Worm (Caenorhabditis elegans) whole organism, young adult: ENCODE measurements around the gene Y43H11AL.1.

ENCODE experiments used
- C06A6.2 ChIP-seq: fragments of 200-800 bp; sonication (Bioruptor generic); conservative IDR thresholded peaks from 2 replicates; pipeline ENCODE4 v1.3.6; 2022; ENCODE audit warnings: missing genetic modification characterization, missing compliant biosample characterization
- F23B12.7 ChIP-seq: sonication (generic microtip); optimal IDR thresholded peaks from 2 replicates; lab custom pipeline; 2017; ENCODE audit warnings: missing genetic modification characterization, mild to moderate bottlenecking, missing compliant biosample characterization, antibody characterized with exemption, moderate library complexity; ENCODE audit not compliant: insufficient read depth
- F57A8.1 ChIP-seq: fragments of 200-800 bp; sonication (Bioruptor generic); optimal IDR thresholded peaks from 2 replicates; lab custom pipeline; 2018; ENCODE audit warnings: mild to moderate bottlenecking, missing genetic modification characterization, moderate library complexity, missing compliant biosample characterization
- Y56A3A.18 ChIP-seq: fragments of 200-800 bp; sonication (Bioruptor generic); IDR thresholded peaks from 2 replicates; pipeline ENCODE4 v1.3.6; 2022; ENCODE audit warnings: missing genetic modification reagents, missing genetic modification characterization, missing compliant biosample characterization
- akir-1 ChIP-seq: fragments of 200-800 bp; sonication (Bioruptor generic); optimal IDR thresholded peaks from 2 replicates; lab custom pipeline; 2018; ENCODE audit warnings: mild to moderate bottlenecking, missing genetic modification characterization, moderate library complexity, missing compliant biosample characterization
- aptf-2 ChIP-seq: fragments of 200-800 bp; sonication (Bioruptor generic); conservative IDR thresholded peaks from 2 replicates; pipeline ENCODE4 v1.3.6; 2022; ENCODE audit warnings: missing genetic modification reagents, missing genetic modification characterization, missing compliant biosample characterization
- athp-1 ChIP-seq: sonication (generic microtip); optimal IDR thresholded peaks from 2 replicates; lab custom pipeline; 2017; ENCODE audit warnings: mild to moderate bottlenecking, missing genetic modification characterization, missing compliant biosample characterization
- attf-3 ChIP-seq: fragments of 200-800 bp; sonication (Bioruptor generic); conservative IDR thresholded peaks from 2 replicates; pipeline ENCODE4 v1.3.6; 2022; ENCODE audit warnings: missing genetic modification reagents, missing genetic modification characterization, missing compliant biosample characterization
- attf-5 ChIP-seq: fragments of 200-800 bp; sonication (Bioruptor generic); optimal IDR thresholded peaks from 2 replicates; lab custom pipeline; 2018; ENCODE audit warnings: mild to moderate bottlenecking, missing genetic modification characterization, missing compliant biosample characterization
- attf-6 ChIP-seq: fragments of 200-800 bp; sonication (Bioruptor generic); IDR thresholded peaks from 2 replicates; pipeline ENCODE4 v1.3.6; 2022; ENCODE audit warnings: missing genetic modification reagents, missing genetic modification characterization, missing compliant biosample characterization
- bed-2 ChIP-seq: fragments of 200-800 bp; sonication (Bioruptor generic); IDR thresholded peaks from 2 replicates; pipeline ENCODE4 v1.3.6; 2022; ENCODE audit warnings: missing genetic modification reagents, missing genetic modification characterization, missing compliant biosample characterization
- ceh-27 ChIP-seq: fragments of 200-800 bp; sonication (Bioruptor generic); optimal IDR thresholded peaks from 2 replicates; lab custom pipeline; 2018; ENCODE audit warnings: mild to moderate bottlenecking, missing genetic modification characterization, moderate library complexity, missing compliant biosample characterization
- ceh-79 ChIP-seq: sonication (generic microtip); optimal IDR thresholded peaks from 2 replicates; lab custom pipeline; 2017; ENCODE audit warnings: mild to moderate bottlenecking, missing genetic modification characterization, missing compliant biosample characterization
- dox-1 ChIP-seq: fragments of 200-800 bp; sonication (Bioruptor generic); IDR thresholded peaks from 2 replicates; pipeline ENCODE4 v1.3.6; 2022; ENCODE audit warnings: missing genetic modification reagents, missing genetic modification characterization, missing compliant biosample characterization
- egl-44 ChIP-seq: fragments of 200-800 bp; sonication (Bioruptor generic); IDR thresholded peaks from 2 replicates; pipeline ENCODE4 v1.3.6; 2022; ENCODE audit warnings: missing genetic modification reagents, missing genetic modification characterization, missing compliant biosample characterization
- ekl-4 ChIP-seq: fragments of 200-800 bp; sonication (Bioruptor generic); IDR thresholded peaks from 2 replicates; pipeline ENCODE4 v1.3.6; 2022; ENCODE audit warnings: missing genetic modification reagents, missing genetic modification characterization, missing compliant biosample characterization
- hlh-12 ChIP-seq: sonication (generic microtip); optimal IDR thresholded peaks from 2 replicates; lab custom pipeline; 2016; ENCODE audit warnings: missing genetic modification characterization, missing compliant biosample characterization
- let-526 ChIP-seq: fragments of 200-800 bp; sonication (Bioruptor generic); IDR thresholded peaks from 2 replicates; pipeline ENCODE4 v1.3.6; 2022; ENCODE audit warnings: missing genetic modification reagents, missing genetic modification characterization, missing compliant biosample characterization
- let-607 ChIP-seq, 2 experiments: fragments of 200-800 bp in 1 of 2; sonication (Bioruptor generic) in 1 of 2; sonication (generic microtip) in 1 of 2; optimal IDR thresholded peaks; 2 replicates each; lab custom pipeline; 2016 to 2018; ENCODE audit warnings: mild to moderate bottlenecking in 2 of 2, missing compliant biosample characterization in 2 of 2, missing genetic modification characterization in 2 of 2, moderate library complexity in 2 of 2, missing genotype in 1 of 2
- lin-26 ChIP-seq: fragments of 200-800 bp; sonication (Bioruptor generic); IDR thresholded peaks from 2 replicates; pipeline ENCODE4 v1.3.6; 2022; ENCODE audit warnings: missing genetic modification reagents, missing genetic modification characterization, missing compliant biosample characterization
- lin-35 ChIP-seq, 3 experiments: fragments of 150-350 bp in 2 of 3; sonication (generic microtip) in 1 of 3; optimal IDR thresholded peaks; 2 replicates each; lab custom pipeline; 2014 to 2018; ENCODE audit warnings: missing biosample characterization in 3 of 3, missing genetic modification characterization in 3 of 3, missing genetic modification reagents in 3 of 3
- lin-40 ChIP-seq: sonication (generic microtip); optimal IDR thresholded peaks from 2 replicates; lab custom pipeline; 2016; ENCODE audit warnings: missing genetic modification characterization, mild to moderate bottlenecking, missing compliant biosample characterization, missing genotype, missing genetic modification reagents
- lsl-1 ChIP-seq: fragments of 200-800 bp; sonication (Bioruptor generic); optimal IDR thresholded peaks from 2 replicates; lab custom pipeline; 2018; ENCODE audit warnings: mild to moderate bottlenecking, missing genetic modification characterization, moderate library complexity, missing compliant biosample characterization
- madf-3 ChIP-seq: fragments of 200-800 bp; sonication (Bioruptor generic); IDR thresholded peaks from 2 replicates; pipeline ENCODE4 v1.3.6; 2022; ENCODE audit warnings: missing genetic modification reagents, missing genetic modification characterization, missing compliant biosample characterization
- mes-4 ChIP-seq: sonication (generic microtip); optimal IDR thresholded peaks from 2 replicates; lab custom pipeline; 2016; ENCODE audit warnings: missing genotype, missing genetic modification characterization, missing compliant biosample characterization
- nfya-1 ChIP-seq: sonication (generic microtip); optimal IDR thresholded peaks from 2 replicates; lab custom pipeline; 2017; ENCODE audit warnings: antibody characterized with exemption, missing compliant biosample characterization, missing genetic modification characterization, borderline replicate concordance; ENCODE audit not compliant: insufficient read depth
- nfyb-1 ChIP-seq: fragments of 200-800 bp; sonication (Bioruptor generic); IDR thresholded peaks from 2 replicates; pipeline ENCODE4 v1.3.6; 2022; ENCODE audit warnings: missing genetic modification reagents, missing genetic modification characterization, missing compliant biosample characterization
- nhr-27 ChIP-seq: fragments of 200-800 bp; sonication (Bioruptor generic); optimal IDR thresholded peaks from 2 replicates; lab custom pipeline; 2018; ENCODE audit warnings: mild to moderate bottlenecking, missing genetic modification characterization, moderate library complexity, missing compliant biosample characterization
- repo-1 ChIP-seq: sonication (generic microtip); optimal IDR thresholded peaks from 2 replicates; lab custom pipeline; 2017; ENCODE audit warnings: mild to moderate bottlenecking, missing genetic modification characterization, missing compliant biosample characterization
- snpc-1.3 ChIP-seq: sonication (generic microtip); optimal IDR thresholded peaks from 2 replicates; lab custom pipeline; 2017; ENCODE audit warnings: missing genetic modification characterization, mild to moderate bottlenecking, missing compliant biosample characterization, antibody characterized with exemption, moderate library complexity, missing genotype, missing genetic modification reagents; ENCODE audit not compliant: insufficient read depth
- snpc-3.4 ChIP-seq: sonication (generic microtip); optimal IDR thresholded peaks from 2 replicates; lab custom pipeline; 2017; ENCODE audit warnings: missing genetic modification characterization, mild to moderate bottlenecking, missing compliant biosample characterization, antibody characterized with exemption, moderate library complexity, missing genotype, missing genetic modification reagents
- tbx-9 ChIP-seq: sonication (generic microtip); optimal IDR thresholded peaks from 2 replicates; lab custom pipeline; 2016; ENCODE audit warnings: borderline replicate concordance, missing genetic modification characterization, inconsistent platforms, missing compliant biosample characterization
- zfh-2 ChIP-seq: fragments of 200-800 bp; sonication (Bioruptor generic); conservative IDR thresholded peaks from 2 replicates; pipeline ENCODE4 v1.3.6; 2022; ENCODE audit warnings: missing genetic modification reagents, missing genetic modification characterization, missing compliant biosample characterization
- zim-3 ChIP-seq: sonication (generic microtip); optimal IDR thresholded peaks from 2 replicates; lab custom pipeline; 2017; ENCODE audit warnings: mild to moderate bottlenecking, missing genetic modification characterization, moderate library complexity, missing compliant biosample characterization
- ztf-18 ChIP-seq: sonication (generic microtip); optimal IDR thresholded peaks from 2 replicates; lab custom pipeline; 2016; ENCODE audit warnings: missing genotype, mild to moderate bottlenecking, missing genetic modification characterization, missing compliant biosample characterization
- ztf-22 ChIP-seq: fragments of 200-800 bp; sonication (Bioruptor generic); optimal IDR thresholded peaks from 2 replicates; lab custom pipeline; 2018; ENCODE audit warnings: mild to moderate bottlenecking, missing genetic modification characterization, moderate library complexity, missing compliant biosample characterization

Gene Y43H11AL.1

ce11 chrII:208097-208496, 24.4 kb downstream of the Y43H11AL.1 start:
- TF ChIP-seq hlh-12 (tag; lab: Kevin White, UChicago) (no peak), aptf-2 (no peak), F23B12.7 (tag; lab: Kevin White, UChicago) (no peak), nfya-1 (no peak), akir-1 (GFP tag; lab: Kevin White, UChicago) (no peak), ceh-27 (no peak), attf-3 (GFP tag; lab: Robert Waterston, UW) (no peak), nhr-27 (tag; lab: Kevin White, UChicago) (no peak), tbx-9 (tag; lab: Kevin White, UChicago) (no peak), athp-1 (no peak), F57A8.1 (GFP tag; lab: Kevin White, UChicago) (no peak), egl-44 (no peak)

DNA sequence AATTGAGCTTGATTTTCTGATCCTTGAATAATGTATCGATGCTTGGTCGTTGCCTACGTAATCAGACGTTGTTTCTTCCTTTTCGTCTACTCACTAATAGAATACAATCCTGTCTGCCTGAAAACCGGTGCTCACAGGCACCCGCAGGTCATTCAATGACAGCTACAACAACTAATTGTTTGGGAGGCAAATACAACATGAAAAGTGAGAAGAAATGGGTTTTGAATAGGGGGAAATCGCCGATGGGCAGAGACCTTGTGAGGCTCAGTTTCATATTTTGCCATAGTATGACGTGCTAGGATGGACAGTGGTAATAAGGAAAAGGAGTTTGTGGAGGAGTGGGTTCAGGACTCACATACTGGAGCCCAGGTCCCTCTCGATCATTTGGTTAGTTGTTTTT, 35.9 kb downstream of the Y43H11AL.1 start, which contains the start of gene chs-2:
Gene chs-2 (plus strand): TSS at position 301 of the 400 bp plus-strand sequence.
- no peak for TF ChIP-seq repo-1 (tag; lab: Kevin White, UChicago)
- no peak for TF ChIP-seq ekl-4
- no peak for TF ChIP-seq ceh-79 (tag; lab: Kevin White, UChicago)
- TF ChIP-seq zfh-2 (GFP tag; lab: Robert Waterston, UW), result no peak
- TF ChIP-seq mes-4 (tag; lab: Kevin White, UChicago), result no peak
- no peak for TF ChIP-seq snpc-1.3 (tag; lab: Kevin White, UChicago)
- no peak for TF ChIP-seq zim-3 (tag; lab: Kevin White, UChicago)
- no peak for TF ChIP-seq dox-1 (GFP tag; lab: Robert Waterston, UW)
- TF ChIP-seq nfyb-1 (GFP tag; lab: Robert Waterston, UW), result no peak
- TF ChIP-seq Y56A3A.18 (GFP tag; lab: Robert Waterston, UW), result no peak
- no peak for TF ChIP-seq athp-1
- no peak for TF ChIP-seq attf-6 (GFP tag; lab: Robert Waterston, UW)
- TF ChIP-seq F57A8.1 (GFP tag; lab: Kevin White, UChicago), result no peak
- no peak for TF ChIP-seq ztf-22 (GFP tag; lab: Kevin White, UChicago)

- TF ChIP-seq lsl-1 (GFP tag; lab: Kevin White, UChicago), result no peak
- TF ChIP-seq attf-5 (GFP tag; lab: Kevin White, UChicago), result no peak
- no peak for TF ChIP-seq snpc-3.4 (tag; lab: Kevin White, UChicago)
- TF ChIP-seq let-607 (tag; optimal IDR thresholded peaks at IDR 0.05; lab: Kevin White, UChicago), result no peak
- TF ChIP-seq let-526 (GFP tag; lab: Robert Waterston, UW), result no peak
- TF ChIP-seq bed-2 (GFP tag; lab: Robert Waterston, UW), result no peak
- TF ChIP-seq lin-26 (GFP tag; lab: Robert Waterston, UW), result no peak
- no peak for TF ChIP-seq snpc-1.3 (tag; lab: Kevin White, UChicago)
- TF ChIP-seq lin-35 (GFP tag; optimal IDR thresholded peaks at IDR 0.05; lab: Kevin White, UChicago), result no peak
- TF ChIP-seq lin-40 (tag; lab: Kevin White, UChicago), result no peak
- no peak for TF ChIP-seq ztf-18
- TF ChIP-seq C06A6.2 (GFP tag; lab: Robert Waterston, UW), result no peak
- no peak for TF ChIP-seq madf-3 (GFP tag; lab: Robert Waterston, UW)
These were observed 38.1 kb downstream of the Y43H11AL.1 start, which contains the start of gene abu-11 for ce11 chrII:194458-194857. TSS of gene abu-11 (minus strand) at chrII:194558.
